Worm (Caenorhabditis elegans) whole organism, L1 larva: ENCODE data around the gene F18C5.5.

Experiments used
- C04F5.9 ChIP-seq: sonication (generic microtip); optimal IDR thresholded peaks from 2 replicates; lab custom pipeline; 2016; ENCODE audit warnings: missing genetic modification characterization, missing compliant biosample characterization
- F16B12.6 ChIP-seq: fragments of 150-350 bp; optimal IDR thresholded peaks from 2 replicates; lab custom pipeline; 2014; ENCODE audit warnings: missing biosample characterization, missing genetic modification characterization
- Y116A8C.19 ChIP-seq: sonication (generic microtip); optimal IDR thresholded peaks from 2 replicates; lab custom pipeline; 2016; ENCODE audit warnings: missing compliant biosample characterization, missing genetic modification characterization, borderline replicate concordance
- aha-1 ChIP-seq: fragments of 150-350 bp; optimal IDR thresholded peaks from 2 replicates; lab custom pipeline; 2014; ENCODE audit warnings: missing biosample characterization, missing genetic modification characterization
- alr-1 ChIP-seq: fragments of 200-800 bp; sonication (Bioruptor generic); optimal IDR thresholded peaks from 2 replicates; lab custom pipeline; 2018; ENCODE audit warnings: borderline replicate concordance, mild to moderate bottlenecking, missing genetic modification characterization, missing compliant biosample characterization
- blmp-1 ChIP-seq: fragments of 150-350 bp; optimal IDR thresholded peaks from 2 replicates; lab custom pipeline; 2014; ENCODE audit warnings: missing biosample characterization, missing genetic modification characterization
- ces-1 ChIP-seq: fragments of 150-350 bp; optimal IDR thresholded peaks from 2 replicates; lab custom pipeline; 2014; ENCODE audit warnings: missing biosample characterization, missing genetic modification reagents, missing genetic modification characterization
- efl-1 ChIP-seq, 4 experiments: fragments of 150-350 bp; optimal IDR thresholded peaks in 3 of 4; peaks in 1 of 4; 1 replicate in 1 of 4; 2 replicates in 3 of 4; lab custom pipeline; 2014; ENCODE audit warnings: missing biosample characterization in 2 of 4, missing genetic modification characterization in 2 of 4, missing genetic modification reagents in 2 of 4
- egl-13 ChIP-seq: sonication (generic microtip); optimal IDR thresholded peaks from 2 replicates; lab custom pipeline; 2016; ENCODE audit warnings: missing genotype, missing genetic modification reagents, missing genetic modification characterization, missing compliant biosample characterization
- egl-27 ChIP-seq, 2 experiments: fragments of 150-350 bp in 1 of 2; sonication (generic microtip); optimal IDR thresholded peaks; 3 replicates each; lab custom pipeline; 2017 to 2018; ENCODE audit warnings: missing biosample characterization in 2 of 2, missing genetic modification characterization in 2 of 2, missing genetic modification reagents in 2 of 2
- elt-2 ChIP-seq: sonication (generic microtip); optimal IDR thresholded peaks from 2 replicates; lab custom pipeline; 2016; ENCODE audit warnings: missing genetic modification characterization, mild to moderate bottlenecking, inconsistent platforms, missing compliant biosample characterization, missing genetic modification reagents
- elt-3 ChIP-seq, 6 experiments: fragments of 150-350 bp in 1 of 6; sonication (generic microtip); optimal IDR thresholded peaks; 2 replicates each; lab custom pipeline; 2017 to 2018; ENCODE audit warnings: missing biosample characterization in 6 of 6, missing genetic modification characterization in 6 of 6, inconsistent platforms in 1 of 6
- ets-5 ChIP-seq: fragments of 200-800 bp; sonication (Bioruptor generic); IDR thresholded peaks from 2 replicates; pipeline ENCODE4 v1.3.6; 2022; ENCODE audit warnings: missing genetic modification characterization, missing compliant biosample characterization
- fkh-4 ChIP-seq: sonication (generic microtip); optimal IDR thresholded peaks from 2 replicates; lab custom pipeline; 2016; ENCODE audit warnings: missing compliant biosample characterization, missing genetic modification characterization, borderline replicate concordance
- hlh-4 ChIP-seq: sonication (generic microtip); optimal IDR thresholded peaks from 2 replicates; lab custom pipeline; 2016; ENCODE audit warnings: mild to moderate bottlenecking, missing genetic modification characterization, missing compliant biosample characterization
- hpl-2 ChIP-seq: fragments of 150-350 bp; optimal IDR thresholded peaks from 2 replicates; lab custom pipeline; 2014; ENCODE audit warnings: missing biosample characterization, missing genetic modification reagents, missing genetic modification characterization
- irx-1 ChIP-seq: sonication (generic microtip); optimal IDR thresholded peaks from 2 replicates; lab custom pipeline; 2016; ENCODE audit warnings: missing genetic modification characterization, missing compliant biosample characterization
- isw-1 ChIP-seq: fragments of 200-800 bp; sonication (Bioruptor generic); IDR thresholded peaks from 2 replicates; pipeline ENCODE4 v1.3.6; 2022; ENCODE audit warnings: missing genetic modification characterization, missing compliant biosample characterization
- lin-14 ChIP-seq: fragments of 200-800 bp; sonication (Bioruptor generic); optimal IDR thresholded peaks from 2 replicates; lab custom pipeline; 2018; ENCODE audit warnings: mild to moderate bottlenecking, missing genetic modification characterization, moderate library complexity, missing compliant biosample characterization
- lin-15B ChIP-seq: fragments of 150-350 bp; sonication (generic microtip); optimal IDR thresholded peaks from 3 replicates; lab custom pipeline; 2014; ENCODE audit warnings: missing biosample characterization, missing genetic modification characterization
- lin-35 ChIP-seq, 2 experiments: fragments of 150-350 bp; optimal IDR thresholded peaks; 2 replicates each; lab custom pipeline; 2014; ENCODE audit warnings: missing biosample characterization in 2 of 2, missing genetic modification characterization in 2 of 2, missing genetic modification reagents in 2 of 2
- lin-39 ChIP-seq: fragments of 150-350 bp; optimal IDR thresholded peaks from 2 replicates; lab custom pipeline; 2014; ENCODE audit warnings: missing biosample characterization, missing genetic modification reagents, missing genetic modification characterization
- lir-3 ChIP-seq: sonication (generic microtip); optimal IDR thresholded peaks from 2 replicates; lab custom pipeline; 2016; ENCODE audit warnings: mild to moderate bottlenecking, missing genetic modification characterization, moderate library complexity, missing compliant biosample characterization; ENCODE audit not compliant: poor library complexity
- lsy-2 ChIP-seq, 2 experiments: fragments of 150-350 bp; optimal IDR thresholded peaks; 2 replicates each; lab custom pipeline; 2014; ENCODE audit warnings: missing biosample characterization in 2 of 2, missing genetic modification characterization in 2 of 2
- mab-9 ChIP-seq: fragments of 200-800 bp; sonication (Bioruptor generic); IDR thresholded peaks from 2 replicates; pipeline ENCODE4 v1.3.6; 2022; ENCODE audit warnings: missing genetic modification reagents, missing genetic modification characterization, missing compliant biosample characterization
- mef-2 ChIP-seq: fragments of 150-350 bp; optimal IDR thresholded peaks from 2 replicates; lab custom pipeline; 2014; ENCODE audit warnings: missing biosample characterization, missing genetic modification characterization
- nhr-20 ChIP-seq: sonication (generic microtip); optimal IDR thresholded peaks from 2 replicates; lab custom pipeline; 2016; ENCODE audit warnings: mild to moderate bottlenecking, missing genetic modification characterization, missing compliant biosample characterization
- nhr-76 ChIP-seq: sonication (generic microtip); optimal IDR thresholded peaks from 2 replicates; lab custom pipeline; 2017; ENCODE audit warnings: missing biosample characterization, missing genetic modification characterization
- nhr-77 ChIP-seq: fragments of 150-350 bp; optimal IDR thresholded peaks from 2 replicates; lab custom pipeline; 2014; ENCODE audit warnings: missing biosample characterization, missing genetic modification characterization
- nhr-85 ChIP-seq: sonication (generic microtip); peaks from one replicate; lab custom pipeline; 2016; ENCODE audit warnings: missing genetic modification characterization, inconsistent platforms, missing compliant biosample characterization
- nhr-90 ChIP-seq: sonication (generic microtip); optimal IDR thresholded peaks from 2 replicates; lab custom pipeline; 2016; ENCODE audit warnings: mild to moderate bottlenecking, missing genetic modification characterization, missing compliant biosample characterization; ENCODE audit not compliant: poor library complexity
- pqm-1 ChIP-seq: sonication (generic microtip); optimal IDR thresholded peaks from 3 replicates; lab custom pipeline; 2017; ENCODE audit warnings: missing biosample characterization, missing genetic modification characterization
- skn-1 ChIP-seq: fragments of 150-350 bp; optimal IDR thresholded peaks from 2 replicates; lab custom pipeline; 2014; ENCODE audit warnings: missing biosample characterization, missing genetic modification characterization
- snpc-4 ChIP-seq: fragments of 150-350 bp; optimal IDR thresholded peaks from 2 replicates; lab custom pipeline; 2014; ENCODE audit warnings: missing biosample characterization, missing genetic modification characterization
- snu-23 ChIP-seq: sonication (generic microtip); optimal IDR thresholded peaks from 2 replicates; lab custom pipeline; 2016; ENCODE audit warnings: missing genetic modification characterization, missing compliant biosample characterization
- sox-4 ChIP-seq: sonication (generic microtip); optimal IDR thresholded peaks from 2 replicates; lab custom pipeline; 2016; ENCODE audit warnings: missing genetic modification characterization, missing compliant biosample characterization
- sptf-1 ChIP-seq: fragments of 150-350 bp; optimal IDR thresholded peaks from 2 replicates; lab custom pipeline; 2014; ENCODE audit warnings: missing biosample characterization, missing genetic modification characterization
- sup-37 ChIP-seq: fragments of 200-800 bp; sonication (Bioruptor generic); optimal IDR thresholded peaks from 2 replicates; lab custom pipeline; 2018; ENCODE audit warnings: mild to moderate bottlenecking, missing genetic modification characterization, missing compliant biosample characterization
- tbx-2 ChIP-seq: sonication (generic microtip); optimal IDR thresholded peaks from 2 replicates; lab custom pipeline; 2016; ENCODE audit warnings: missing genetic modification characterization, missing compliant biosample characterization
- tlp-1 ChIP-seq: fragments of 150-350 bp; optimal IDR thresholded peaks from 2 replicates; lab custom pipeline; 2014; ENCODE audit warnings: missing biosample characterization, missing genetic modification characterization
- unc-62 ChIP-seq: fragments of 150-350 bp; optimal IDR thresholded peaks from 2 replicates; lab custom pipeline; 2014; ENCODE audit warnings: missing biosample characterization, missing genetic modification reagents, missing genetic modification characterization
- unc-98 ChIP-seq: fragments of 200-800 bp; sonication (Bioruptor generic); IDR thresholded peaks from 2 replicates; pipeline ENCODE4 v1.3.6; 2022; ENCODE audit warnings: missing genetic modification characterization, missing compliant biosample characterization
- vab-15 ChIP-seq: sonication (generic microtip); optimal IDR thresholded peaks from 2 replicates; lab custom pipeline; 2017; ENCODE audit warnings: missing genotype, mild to moderate bottlenecking, missing genetic modification characterization, missing compliant biosample characterization
- zag-1 ChIP-seq: fragments of 150-350 bp; optimal IDR thresholded peaks from 2 replicates; lab custom pipeline; 2014; ENCODE audit warnings: missing biosample characterization, missing genetic modification characterization
- ztf-11 ChIP-seq, 2 experiments: sonication (generic microtip); optimal IDR thresholded peaks; 2 replicates each; lab custom pipeline; 2016 to 2017; ENCODE audit warnings: missing genetic modification characterization in 2 of 2, missing biosample characterization in 1 of 2, missing compliant biosample characterization in 1 of 2
- ztf-4 ChIP-seq: fragments of 150-350 bp; optimal IDR thresholded peaks from 2 replicates; lab custom pipeline; 2014; ENCODE audit warnings: missing biosample characterization, missing genetic modification characterization

The F18C5.5 gene

ce11 chrII:6524501-6524977, 42.0 kb downstream of the F18C5.5 start, which contains the start of gene C56E6.2:
Gene C56E6.2 (plus strand): TSS chrII:6524927.
- TF ChIP-seq lsy-2 (tag; optimal IDR thresholded peaks at IDR 0.05; lab: Kevin White, UChicago) (no peak), Y116A8C.19 (tag; lab: Kevin White, UChicago) (no peak), elt-2 (tag; lab: Kevin White, UChicago) (peak; percentile 2)

- no peak for TF ChIP-seq unc-62 (GFP tag; lab: Kevin White, UChicago)
- no peak for TF ChIP-seq nhr-76 (tag; lab: Kevin White, UChicago)
- no peak for TF ChIP-seq nhr-20 (tag; lab: Kevin White, UChicago)
- TF ChIP-seq pqm-1 (tag; lab: Kevin White, UChicago), result no peak
Measured at ce11 chrII:6523940-6524339, 42.6 kb downstream of the F18C5.5 start.

- TF ChIP-seq lir-3 (tag; lab: Kevin White, UChicago) (no peak), snu-23 (no peak), nhr-20 (tag; lab: Kevin White, UChicago) (peak; percentile 13), egl-27 (tag; optimal IDR thresholded peaks at IDR 0.05; lab: Kevin White, UChicago) (no peak), fkh-4 (no peak), sptf-1 (tag; lab: Kevin White, UChicago) (no peak), irx-1 (tag; lab: Kevin White, UChicago) (no peak), nhr-90 (no peak), nhr-77 (tag; lab: Kevin White, UChicago) (no peak), hlh-4 (tag; lab: Kevin White, UChicago) (no peak), C04F5.9 (tag; lab: Kevin White, UChicago) (no peak), nhr-85 (tag; lab: Kevin White, UChicago) (peak; percentile 82), blmp-1 (peak; percentile 47), lin-39 (no peak), snpc-4 (no peak), tlp-1 (tag; lab: Kevin White, UChicago) (no peak), ets-5 (GFP tag; lab: Robert Waterston, UW) (no peak), mab-9 (GFP tag; lab: Robert Waterston, UW) (no peak), vab-15 (tag; lab: Kevin White, UChicago) (no peak), alr-1 (tag; lab: Kevin White, UChicago) (no peak), sup-37 (GFP tag; lab: Kevin White, UChicago) (no peak), egl-13 (tag; lab: Kevin White, UChicago) (no peak), zag-1 (tag; lab: Kevin White, UChicago) (no peak), lin-15B (tag; lab: Kevin White, UChicago) (no peak), lin-35 (GFP tag; optimal IDR thresholded peaks at IDR 0.05; lab: Kevin White, UChicago) (no peak), sox-4 (tag; lab: Kevin White, UChicago) (no peak), elt-3 (tag; optimal IDR thresholded peaks at IDR 0.05; lab: Kevin White, UChicago) (peak in 3 of 6 experiments; percentile 4 to 60 (median 11)), efl-1 (optimal IDR thresholded peaks at IDR 0.05; lab: Kevin White, UChicago) (no peak), efl-1 (GFP tag; optimal IDR thresholded peaks at IDR 0.05 in 1 of 2; lab: Kevin White, UChicago) (peak in 1 of 2 experiments; percentile 64), skn-1 (tag; lab: Kevin White, UChicago) (no peak), ztf-11 (tag; optimal IDR thresholded peaks at IDR 0.05; lab: Kevin White, UChicago) (no peak), ces-1 (GFP tag; lab: Kevin White, UChicago) (no peak), aha-1 (no peak), tbx-2 (tag; lab: Kevin White, UChicago) (no peak), isw-1 (GFP tag; lab: Robert Waterston, UW) (no peak), ztf-4 (tag; lab: Kevin White, UChicago) (no peak), F16B12.6 (tag; lab: Kevin White, UChicago) (no peak), hpl-2 (GFP tag; lab: Kevin White, UChicago) (no peak), mef-2 (no peak), Y116A8C.19 (tag; lab: Kevin White, UChicago) (no peak), unc-98 (no peak), lin-14 (GFP tag; lab: Kevin White, UChicago) (peak; percentile 62)
Measured at ce11 chrII:6522622-6523254, 43.8 kb downstream of the F18C5.5 start.
